Worm (Caenorhabditis elegans) whole organism, L1 larva: ENCODE data around the gene scl-10.

Source experiments
- fos-1 ChIP-seq: fragments of 150-350 bp; optimal IDR thresholded peaks from 2 replicates; lab custom pipeline; 2014; ENCODE audit warnings: missing biosample characterization, missing genetic modification characterization
- lin-15B ChIP-seq: fragments of 150-350 bp; sonication (generic microtip); optimal IDR thresholded peaks from 3 replicates; lab custom pipeline; 2014; ENCODE audit warnings: missing biosample characterization, missing genetic modification characterization
- lir-3 ChIP-seq: sonication (generic microtip); optimal IDR thresholded peaks from 2 replicates; lab custom pipeline; 2016; ENCODE audit warnings: mild to moderate bottlenecking, missing genetic modification characterization, moderate library complexity, missing compliant biosample characterization; ENCODE audit not compliant: poor library complexity
- nhr-90 ChIP-seq: sonication (generic microtip); optimal IDR thresholded peaks from 2 replicates; lab custom pipeline; 2016; ENCODE audit warnings: mild to moderate bottlenecking, missing genetic modification characterization, missing compliant biosample characterization; ENCODE audit not compliant: poor library complexity

- TF ChIP-seq lin-15B (tag; lab: Kevin White, UChicago), result no peak
- no peak for TF ChIP-seq lir-3
- no peak for TF ChIP-seq fos-1
- no peak for TF ChIP-seq nhr-90 (tag; lab: Kevin White, UChicago)
Observed at ce11 chrIV:13085675-13086074, 37.4 kb downstream of the scl-10 start.
